Worm (Caenorhabditis elegans): Measurements from ENCODE around the gene nhr-203.

nhr-203 gene

DNA sequence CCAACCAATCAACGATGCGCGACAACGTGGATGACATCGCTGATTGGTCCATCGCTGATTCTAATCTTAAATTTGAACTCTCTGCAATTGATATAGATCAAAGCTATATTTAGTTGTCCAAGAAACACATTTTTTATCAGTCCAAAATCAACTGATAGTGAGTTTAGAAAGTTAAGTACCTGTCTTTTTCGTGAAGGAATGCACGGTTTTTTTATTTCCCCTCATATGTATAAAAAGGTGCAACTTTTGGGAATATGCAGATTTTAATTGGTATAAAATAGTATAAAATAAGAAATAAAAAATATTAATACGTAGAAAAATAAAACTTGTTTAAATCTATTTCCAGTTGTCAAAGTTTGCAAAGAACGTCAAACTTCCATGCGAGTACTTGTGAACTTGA, 41.2 kb upstream of the nhr-203 start, which contains the start of gene Y39D8A.1:
Gene Y39D8A.1 (plus strand): TSS at position 301 of the 400 bp plus-strand sequence.
- no peak for TF ChIP-seq alr-1 (tag; optimal IDR thresholded peaks at IDR 0.05)
- no peak for TF ChIP-seq sma-3 (GFP tag; optimal IDR thresholded peaks at IDR 0.05)
- no peak for TF ChIP-seq ztf-1 (GFP tag; conservative IDR thresholded peaks at IDR 0.05)
- no peak for TF ChIP-seq nhr-21 (tag; optimal IDR thresholded peaks at IDR 0.05)
- no peak for TF ChIP-seq nhr-25 (tag; optimal IDR thresholded peaks at IDR 0.05)
- TF ChIP-seq nhr-6 (tag; optimal IDR thresholded peaks at IDR 0.05): no peak
- no peak for TF ChIP-seq snpc-4 (tag; optimal IDR thresholded peaks at IDR 0.05)
- no peak for TF ChIP-seq unc-55 (GFP tag; optimal IDR thresholded peaks at IDR 0.05)
- TF ChIP-seq dmd-4 (tag; optimal IDR thresholded peaks at IDR 0.05): no peak
- no peak for TF ChIP-seq ama-1 (optimal IDR thresholded peaks at IDR 0.05)
- no peak for TF ChIP-seq zag-1 (tag; optimal IDR thresholded peaks at IDR 0.05)
- TF ChIP-seq gmeb-1 (tag; optimal IDR thresholded peaks at IDR 0.05): no peak
- no peak for TF ChIP-seq sma-9 (GFP tag; optimal IDR thresholded peaks at IDR 0.05)
- TF ChIP-seq sma-9 (tag; optimal IDR thresholded peaks at IDR 0.05): no peak
- no peak for TF ChIP-seq mdl-1 (tag; optimal IDR thresholded peaks at IDR 0.05)
- TF ChIP-seq mbf-1 (tag; optimal IDR thresholded peaks at IDR 0.05): no peak

DNA sequence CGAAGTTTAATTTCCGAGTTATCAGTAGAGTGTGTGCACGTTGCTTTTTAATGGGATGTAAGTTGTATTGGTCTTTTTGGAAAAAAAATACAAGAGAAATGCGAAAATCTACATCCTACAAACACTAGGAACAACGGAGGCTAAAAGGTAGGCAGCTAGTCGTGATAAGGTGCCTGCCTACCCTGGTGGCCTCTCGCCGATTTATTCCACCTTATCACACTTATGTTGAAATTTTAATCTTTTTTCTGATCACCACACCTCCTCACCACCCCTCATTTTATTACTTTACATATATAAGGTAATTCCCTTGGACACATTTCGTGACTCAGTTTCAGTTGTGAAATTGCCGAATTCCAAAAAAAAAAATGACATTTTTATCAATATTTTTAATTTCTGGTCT, 37.5 kb upstream of the nhr-203 start, which contains the start of gene dod-20:
Gene dod-20 (plus strand): TSS at position 301 of the 400 bp plus-strand sequence.
- peak; percentile 17 for TF ChIP-seq fos-1 (tag; optimal IDR thresholded peaks at IDR 0.05)
- no peak for TF ChIP-seq nhr-11 (tag; optimal IDR thresholded peaks at IDR 0.05)

DNA sequence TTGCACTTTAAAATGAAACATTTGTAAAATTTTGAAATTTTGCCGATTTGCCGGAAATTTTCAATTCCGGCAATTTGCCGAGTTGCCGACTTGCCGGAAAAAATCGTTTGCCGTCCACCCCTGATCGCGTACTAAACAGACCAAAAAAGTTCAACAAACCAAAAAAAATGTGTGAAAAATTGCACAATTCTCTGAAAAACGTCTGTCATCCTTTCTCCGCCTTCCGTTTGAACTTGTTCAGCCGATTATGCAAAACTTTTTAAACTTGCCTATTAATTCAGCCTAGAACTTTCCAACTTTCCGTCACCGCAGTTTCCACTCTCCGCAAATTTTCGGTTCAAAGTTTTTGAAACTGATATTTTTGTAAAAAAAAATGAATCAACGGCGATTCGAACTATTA, 35.5 kb upstream of the nhr-203 start, which contains the start of gene B0554.5:
Gene B0554.5 (plus strand): TSS at position 301 of the 400 bp plus-strand sequence.
- TF ChIP-seq ztf-1 (GFP tag; conservative IDR thresholded peaks at IDR 0.05) (no peak), unc-62 (GFP tag; optimal IDR thresholded peaks at IDR 0.05) (no peak), ama-1 (optimal IDR thresholded peaks at IDR 0.05) (no peak), aly-2 (tag; optimal IDR thresholded peaks at IDR 0.05) (no peak), nhr-6 (tag; optimal IDR thresholded peaks at IDR 0.05) (no peak), unc-39 (tag; optimal IDR thresholded peaks at IDR 0.05) (no peak), lin-11 (tag; optimal IDR thresholded peaks at IDR 0.05) (no peak), nhr-11 (tag; optimal IDR thresholded peaks at IDR 0.05) (no peak), nhr-129 (tag; optimal IDR thresholded peaks at IDR 0.05) (no peak)

DNA sequence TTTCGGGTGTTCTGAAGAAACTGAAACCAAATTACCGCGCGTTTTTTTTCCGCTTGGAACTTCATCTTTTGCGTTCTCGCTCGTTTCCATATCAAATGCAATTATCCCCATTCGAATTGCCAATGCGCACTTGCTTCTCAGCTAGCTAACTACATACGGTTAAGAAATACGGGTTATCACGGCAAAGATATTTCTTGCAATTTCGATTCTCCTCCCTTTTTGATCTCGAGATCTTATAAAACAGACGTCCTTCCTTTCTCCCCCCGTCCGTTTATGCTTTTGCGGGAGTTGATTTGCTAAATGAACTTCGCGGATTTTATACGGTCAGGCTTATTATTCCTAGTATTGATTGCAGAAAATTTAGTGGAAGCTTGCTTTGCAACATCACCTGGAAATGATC, 30.8 kb upstream of the nhr-203 start, which contains the start of gene B0554.4:
Gene B0554.4 (plus strand): TSS at position 301 of the 400 bp plus-strand sequence.
- TF ChIP-seq lin-11 (tag; optimal IDR thresholded peaks at IDR 0.05): no peak
- no peak for TF ChIP-seq sma-3 (GFP tag; optimal IDR thresholded peaks at IDR 0.05)
- no peak for TF ChIP-seq unc-55 (GFP tag; optimal IDR thresholded peaks at IDR 0.05)
- no peak for TF ChIP-seq nhr-11 (tag; optimal IDR thresholded peaks at IDR 0.05)

DNA sequence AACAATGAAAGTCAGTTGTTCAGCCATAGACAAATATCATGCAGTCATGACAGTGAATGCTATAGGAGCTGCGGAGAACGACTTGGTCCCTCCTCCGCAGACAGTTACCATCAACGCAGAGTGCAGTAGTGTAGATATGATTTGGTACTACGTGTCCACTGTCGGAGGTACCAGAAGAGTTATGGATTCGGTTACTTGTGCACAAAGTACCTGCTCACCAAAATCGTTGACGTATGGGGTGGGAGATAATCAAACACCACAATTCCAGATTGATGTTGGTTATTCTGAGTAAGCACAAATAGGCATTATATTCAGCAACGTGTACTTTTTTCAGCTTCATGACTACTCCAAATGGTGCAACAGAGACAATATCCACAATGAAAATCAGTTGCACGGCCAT, 26.6 kb upstream of the nhr-203 start:
- no peak for TF ChIP-seq nhr-12 (tag; optimal IDR thresholded peaks at IDR 0.05)
- no peak for TF ChIP-seq skn-1 (tag; optimal IDR thresholded peaks at IDR 0.05)
- TF ChIP-seq R02D3.7 (tag; optimal IDR thresholded peaks at IDR 0.05): no peak
- TF ChIP-seq fos-1 (tag; optimal IDR thresholded peaks at IDR 0.05): no peak
- TF ChIP-seq nhr-23 (tag; optimal IDR thresholded peaks at IDR 0.05): no peak
- TF ChIP-seq lsy-2 (tag; optimal IDR thresholded peaks at IDR 0.05): no peak
- TF ChIP-seq nhr-11 (tag; optimal IDR thresholded peaks at IDR 0.05): no peak
- no peak for TF ChIP-seq blmp-1 (tag; optimal IDR thresholded peaks at IDR 0.05; ENCODE audit: insufficient read depth)
- no peak for TF ChIP-seq nhr-10 (tag; optimal IDR thresholded peaks at IDR 0.05)
- TF ChIP-seq mbf-1 (tag; optimal IDR thresholded peaks at IDR 0.05): no peak
- no peak for TF ChIP-seq nhr-129 (tag; optimal IDR thresholded peaks at IDR 0.05)
- no peak for TF ChIP-seq nhr-77 (tag; optimal IDR thresholded peaks at IDR 0.05)

DNA sequence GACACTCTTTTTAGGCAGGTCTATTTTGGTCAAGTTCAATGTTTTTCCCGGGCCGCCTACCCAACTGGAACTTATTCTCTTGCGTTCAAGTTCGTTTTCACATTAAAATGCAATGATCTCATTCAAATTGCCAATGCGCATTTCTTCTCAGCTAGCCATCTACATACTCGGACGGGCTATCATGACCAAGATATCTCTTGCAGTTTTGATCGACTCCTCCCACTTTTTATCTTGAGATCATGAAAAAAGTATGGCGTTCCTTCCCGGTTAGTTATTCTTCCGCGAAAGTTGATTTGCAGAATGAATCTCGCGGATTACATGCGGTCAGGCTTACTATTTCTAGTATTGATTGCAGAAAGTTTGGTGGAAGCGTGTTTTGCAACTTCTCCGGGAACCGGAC, 25.7 kb upstream of the nhr-203 start, which contains the start of gene B0554.2:
Gene B0554.2 (plus strand): TSS at position 301 of the 400 bp plus-strand sequence.
- no peak for TF ChIP-seq R02D3.7 (tag; optimal IDR thresholded peaks at IDR 0.05)
- TF ChIP-seq nhr-23 (tag; optimal IDR thresholded peaks at IDR 0.05): no peak
- TF ChIP-seq lsy-2 (tag; optimal IDR thresholded peaks at IDR 0.05): no peak
- TF ChIP-seq ceh-82 (tag; optimal IDR thresholded peaks at IDR 0.05): no peak
